Worm (Caenorhabditis elegans) whole organism, mixed stage, embryonic: ENCODE measurements around the gene mks-5.

ENCODE experiments used
- flh-1 ChIP-seq: fragments of 200-800 bp; sonication (Bioruptor generic); optimal IDR thresholded peaks from 2 replicates; lab custom pipeline; 2018; ENCODE audit warnings: mild to moderate bottlenecking, missing genetic modification characterization, moderate library complexity, missing compliant biosample characterization
- nhr-28 ChIP-seq: fragments of 150-350 bp; optimal IDR thresholded peaks from 2 replicates; lab custom pipeline; 2014; ENCODE audit warnings: missing biosample characterization, missing genetic modification characterization
- unc-62 ChIP-seq: fragments of 150-350 bp; optimal IDR thresholded peaks from 2 replicates; lab custom pipeline; 2014; ENCODE audit warnings: missing biosample characterization, missing genetic modification reagents, missing genetic modification characterization

DNA sequence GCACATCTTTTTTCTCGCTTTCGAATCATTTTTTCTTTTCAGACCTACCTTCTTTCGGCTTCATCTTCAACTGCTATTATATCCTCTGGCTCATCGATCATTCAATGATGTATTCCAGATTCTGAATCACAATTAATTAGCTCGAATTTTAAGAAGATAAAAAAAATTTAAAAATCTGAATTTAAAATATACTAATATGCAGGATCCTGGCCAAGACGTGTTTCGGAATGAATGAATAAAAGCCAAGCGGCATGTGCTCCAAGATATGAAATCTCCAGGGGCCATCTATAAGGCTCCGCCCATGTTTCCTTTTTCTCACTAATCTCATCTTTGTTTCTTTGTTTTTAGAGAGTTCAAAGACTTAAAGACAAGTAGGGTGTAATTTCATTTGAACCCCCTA is 58.0 kb downstream of the mks-5 start, which contains the start of gene mpz-1:
- TF ChIP-seq nhr-28 (no peak), flh-1 (GFP tag; lab: Kevin White, UChicago) (no peak), unc-62 (GFP tag; lab: Kevin White, UChicago) (no peak)
